Fruit fly (Drosophila melanogaster): ENCODE data around the gene Dpck.

Gene Dpck

DNA sequence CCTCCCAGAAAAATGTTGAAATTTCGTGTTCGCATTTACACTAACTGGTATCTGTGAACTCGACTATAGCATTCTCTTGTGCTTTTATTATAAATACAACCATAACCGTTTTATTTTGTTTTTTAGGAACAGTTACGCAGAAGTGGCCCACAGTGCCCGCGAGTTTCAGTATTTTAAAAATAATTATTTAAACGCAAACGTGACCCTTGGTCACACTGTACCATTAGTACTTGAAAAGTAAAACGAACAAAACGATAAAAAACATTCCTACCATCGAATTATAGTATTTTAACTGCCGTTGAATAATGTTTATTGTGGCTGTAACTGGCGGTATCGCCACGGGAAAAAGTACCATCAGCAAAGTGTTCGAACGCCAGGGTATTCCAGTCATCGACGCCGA lies at the start of gene Dpck (continued):
- peak; percentile 1 for TF ChIP-seq pum (GFP tag; optimal IDR thresholded peaks at IDR 0.05)
- TF ChIP-seq crol (GFP tag; IDR thresholded peaks at IDR 0.05) = no peak
- TF ChIP-seq ssp (GFP tag; IDR thresholded peaks at IDR 0.05) = no peak
- TF ChIP-seq CG11247 (GFP tag; IDR thresholded peaks at IDR 0.05) = no peak
- no peak for TF ChIP-seq danr (GFP tag; IDR thresholded peaks at IDR 0.05)
- peak; percentile 1 for TF ChIP-seq Hr3 (GFP tag; optimal IDR thresholded peaks at IDR 0.05)
- no peak for TF ChIP-seq CG18599 (GFP tag; optimal IDR thresholded peaks at IDR 0.05)
- TF ChIP-seq lbe (GFP tag; optimal IDR thresholded peaks at IDR 0.05) = peak; percentile 38
- 0 out of 2 replicates have a peak, but pooled peaks have one; percentile 30 for TF ChIP-seq CG31441 (GFP tag; IDR thresholded peaks at IDR 0.05)
- TF ChIP-seq Sry-β (GFP tag; optimal IDR thresholded peaks at IDR 0.05) = no peak
- TF ChIP-seq CG6854 (GFP tag; optimal IDR thresholded peaks at IDR 0.05) = peak; percentile 1
- peak; percentile 86 for TF ChIP-seq CG11723 (GFP tag; optimal IDR thresholded peaks at IDR 0.05)
- TF ChIP-seq Myb (GFP tag; optimal IDR thresholded peaks at IDR 0.05) = peak; percentile 63
- peak; percentile 51 for TF ChIP-seq CG1603 (tag; optimal IDR thresholded peaks at IDR 0.05)
- no peak for TF ChIP-seq ci (GFP tag; IDR thresholded peaks at IDR 0.05)
- TF ChIP-seq zen (tag; optimal IDR thresholded peaks at IDR 0.05) = no peak
- peak; percentile 6 for TF ChIP-seq nerfin-1 (tag; optimal IDR thresholded peaks at IDR 0.05)
- no peak for TF ChIP-seq CG43689 (GFP tag; IDR thresholded peaks at IDR 0.05)
- peak; percentile 36 for TF ChIP-seq lilli (GFP tag; optimal IDR thresholded peaks at IDR 0.05)
- no peak for TF ChIP-seq CkIIα-i1 (GFP tag; IDR thresholded peaks at IDR 0.05)
- TF ChIP-seq CG17385 (GFP tag; optimal IDR thresholded peaks at IDR 0.05) = no peak
- peak; percentile 52 for TF ChIP-seq CG34376 (GFP tag; optimal IDR thresholded peaks at IDR 0.05)
- TF ChIP-seq tna (GFP tag; IDR thresholded peaks at IDR 0.05; ENCODE audit: partially characterized antibody) = no peak
- peak; percentile 19 for TF ChIP-seq dm (GFP tag; optimal IDR thresholded peaks at IDR 0.05)
- no peak for TF ChIP-seq kay (GFP tag; optimal IDR thresholded peaks at IDR 0.05)
- peak; percentile 95 for TF ChIP-seq Ets65A (GFP tag)
- TF ChIP-seq D19A (tag; optimal IDR thresholded peaks at IDR 0.05) = no peak
- TF ChIP-seq scrt (GFP tag; optimal IDR thresholded peaks at IDR 0.05) = peak; percentile 39
- TF ChIP-seq exex (tag; optimal IDR thresholded peaks at IDR 0.05) = no peak
- peak; percentile 29 for TF ChIP-seq CG2712 (tag; optimal IDR thresholded peaks at IDR 0.05)
- TF ChIP-seq kni (GFP tag; optimal IDR thresholded peaks at IDR 0.05) = peak; percentile 72
- no peak for TF ChIP-seq pita (GFP tag; optimal IDR thresholded peaks at IDR 0.05)
- TF ChIP-seq NfI (GFP tag; optimal IDR thresholded peaks at IDR 0.05) = peak; percentile 5
- TF ChIP-seq da (GFP tag; optimal IDR thresholded peaks at IDR 0.05) = no peak
- TF ChIP-seq CG2116 (GFP tag; optimal IDR thresholded peaks at IDR 0.05) = peak; percentile 19
- TF ChIP-seq CG13424 (tag; optimal IDR thresholded peaks at IDR 0.05) = peak; percentile 30
- TF ChIP-seq ro (GFP tag; IDR thresholded peaks at IDR 0.05) = no peak
- no peak; the same call in 1 of the 2 replicates for TF ChIP-seq sob (GFP tag; IDR thresholded peaks at IDR 0.05)
- TF ChIP-seq CG18764 (GFP tag; optimal IDR thresholded peaks at IDR 0.05) = peak; percentile 3
- TF ChIP-seq psq (GFP tag; optimal IDR thresholded peaks at IDR 0.05) = no peak
- TF ChIP-seq Mes4 (GFP tag; optimal IDR thresholded peaks at IDR 0.05) = peak; percentile 4
- peak; percentile 50 for TF ChIP-seq stwl (tag; optimal IDR thresholded peaks at IDR 0.05)
- TF ChIP-seq E2f2 (GFP tag; IDR thresholded peaks at IDR 0.05) = peak; percentile 52; the same call in 1 of the 2 replicates
- peak; percentile 17 for TF ChIP-seq CG13894 (tag; optimal IDR thresholded peaks at IDR 0.05)
- no peak for TF ChIP-seq Camta (GFP tag; optimal IDR thresholded peaks at IDR 0.05)
- no peak for TF ChIP-seq z (GFP tag; IDR thresholded peaks at IDR 0.05)
- peak; percentile 10; the same call in 1 of the 2 replicates for TF ChIP-seq CG13287 (GFP tag; IDR thresholded peaks at IDR 0.05; ENCODE audit: partially characterized antibody)
- peak in 1 of 2 experiments; percentile 16 for TF ChIP-seq insv (GFP tag; optimal IDR thresholded peaks at IDR 0.05)
- TF ChIP-seq wdn (GFP tag; IDR thresholded peaks at IDR 0.05) = no peak
- TF ChIP-seq twi (tag; optimal IDR thresholded peaks at IDR 0.05) = no peak
- TF ChIP-seq CG16813 (GFP tag; IDR thresholded peaks at IDR 0.05; ENCODE audit: partially characterized antibody) = no peak

Measured in whole organism, embryonic.